Fruit fly (Drosophila melanogaster) S2 (cell line): ENCODE results near the gene CG9522.

Experiments used
- CG8478 ChIP-seq: fragments of >200 bp; optimal IDR thresholded peaks from 2 replicates; lab custom pipeline; 2018
- CTCF ChIP-seq, 2 experiments: fragments of >200 bp; optimal IDR thresholded peaks; 2 replicates each; lab custom pipeline; 2018

DNA sequence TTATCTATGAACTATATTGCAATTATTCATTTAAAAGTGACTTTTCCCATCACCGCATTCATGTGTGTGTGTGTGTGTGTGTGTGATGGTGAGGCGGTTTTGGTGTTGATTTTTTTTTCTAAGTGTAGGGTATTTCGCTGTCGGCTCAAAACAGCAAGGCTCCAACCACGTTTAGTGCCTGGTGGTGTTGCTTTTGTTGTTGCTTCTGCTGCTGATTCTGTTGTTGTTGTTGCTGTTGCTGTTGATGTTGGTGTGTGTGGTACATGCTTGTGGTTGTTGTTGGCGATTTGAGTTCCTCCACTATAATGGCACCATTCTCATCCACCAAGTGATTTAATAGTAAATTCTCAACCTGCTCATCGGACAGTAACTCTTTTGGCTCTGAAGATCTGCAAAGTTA, 21.0 kb downstream of the CG9522 start:
- no peak for TF ChIP-seq CTCF (optimal IDR thresholded peaks at IDR 0.05; lab: Kevin White, UChicago)
- TF ChIP-seq CG8478 (lab: Kevin White, UChicago): no peak
